Fruit fly (Drosophila melanogaster): Measurements from ENCODE around the gene Rsod.
A peak's percentile ranks its signal among the peaks of the same experiment; 100 is the strongest.

The Rsod gene

dm6 chr3R:30170671-30171667 is at the start of gene Rsod (continued):
- peak; percentile 50 for TF ChIP-seq dimm (GFP tag; IDR thresholded peaks at IDR 0.05)
- peak; percentile 25 for TF ChIP-seq CG8359 (GFP tag; optimal IDR thresholded peaks at IDR 0.05; ENCODE audit: borderline replicate concordance)
- no peak for TF ChIP-seq BEAF-32 (GFP tag; optimal IDR thresholded peaks at IDR 0.05)
- TF ChIP-seq TFAM (GFP tag; optimal IDR thresholded peaks at IDR 0.05) = no peak
- TF ChIP-seq Sin3A (optimal IDR thresholded peaks at IDR 0.05) = no peak
- TF ChIP-seq mirr (GFP tag; optimal IDR thresholded peaks at IDR 0.05) = no peak
- no peak for TF ChIP-seq Hr39 (optimal IDR thresholded peaks at IDR 0.05)
- TF ChIP-seq dpn (GFP tag; optimal IDR thresholded peaks at IDR 0.05) = peak in 1 of 2 experiments; percentile 61
- peak; percentile 40; the same call in 1 of the 2 replicates for TF ChIP-seq E2f2 (GFP tag; IDR thresholded peaks at IDR 0.05)
- no peak for TF ChIP-seq Fer2 (tag; optimal IDR thresholded peaks at IDR 0.05)
- no peak for TF ChIP-seq Sry-δ (GFP tag; optimal IDR thresholded peaks at IDR 0.05)
- peak; percentile 39 for TF ChIP-seq CG12659 (GFP tag; optimal IDR thresholded peaks at IDR 0.05)
- no peak for TF ChIP-seq gro (GFP tag; optimal IDR thresholded peaks at IDR 0.05)
- peak; percentile 27; the same call in 1 of the 2 replicates for TF ChIP-seq Nf-YA (GFP tag; IDR thresholded peaks at IDR 0.05)
- TF ChIP-seq CG14965 (GFP tag; optimal IDR thresholded peaks at IDR 0.05; ENCODE audit: borderline replicate concordance) = no peak
- no peak for TF ChIP-seq crol (GFP tag; IDR thresholded peaks at IDR 0.05)
- no peak for TF ChIP-seq CG4617 (GFP tag; optimal IDR thresholded peaks at IDR 0.05; ENCODE audit: borderline replicate concordance)
- no peak for TF ChIP-seq ac (GFP tag; optimal IDR thresholded peaks at IDR 0.05)
- peak; percentile 30 for TF ChIP-seq Meics (GFP tag; optimal IDR thresholded peaks at IDR 0.05)
- peak; percentile 27 for TF ChIP-seq CG10543 (GFP tag; optimal IDR thresholded peaks at IDR 0.05)
- TF ChIP-seq gcm2 (GFP tag; optimal IDR thresholded peaks at IDR 0.05) = no peak
- TF ChIP-seq gt (GFP tag; IDR thresholded peaks at IDR 0.05) = peak; percentile 66
- TF ChIP-seq eyg (GFP tag; optimal IDR thresholded peaks at IDR 0.05) = no peak
- TF ChIP-seq CG11398 (GFP tag; optimal IDR thresholded peaks at IDR 0.05) = no peak
- no peak for TF ChIP-seq CG15479 (GFP tag; optimal IDR thresholded peaks at IDR 0.05)
- TF ChIP-seq HmgZ (tag; optimal IDR thresholded peaks at IDR 0.05) = no peak
- TF ChIP-seq CG10565 (GFP tag; optimal IDR thresholded peaks at IDR 0.05) = no peak
- peak; percentile 16 for TF ChIP-seq Dek (tag; optimal IDR thresholded peaks at IDR 0.05)
- no peak for TF ChIP-seq dati (GFP tag; IDR thresholded peaks at IDR 0.05)
- TF ChIP-seq da (GFP tag; optimal IDR thresholded peaks at IDR 0.05) = no peak
- TF ChIP-seq CG6175 (GFP tag; IDR thresholded peaks at IDR 0.05) = no peak
- TF ChIP-seq CG18262 (tag; optimal IDR thresholded peaks at IDR 0.05) = peak; percentile 68
- TF ChIP-seq yki (optimal IDR thresholded peaks at IDR 0.05) = no peak
- TF ChIP-seq CG31365 (tag; optimal IDR thresholded peaks at IDR 0.05) = no peak
- peak; percentile 32; the same call in 1 of the 2 replicates for TF ChIP-seq MBD-R2 (GFP tag; IDR thresholded peaks at IDR 0.05)
- peak; percentile 64 for TF ChIP-seq Vsx1 (GFP tag; optimal IDR thresholded peaks at IDR 0.05)
- peak; percentile 55 for TF ChIP-seq ATbp (GFP tag; optimal IDR thresholded peaks at IDR 0.05)
- TF ChIP-seq CG10462 (GFP tag; optimal IDR thresholded peaks at IDR 0.05) = no peak
- peak; percentile 37 for TF ChIP-seq CG9727 (GFP tag; optimal IDR thresholded peaks at IDR 0.05)
- TF ChIP-seq h (optimal IDR thresholded peaks at IDR 0.05) = no peak
- TF ChIP-seq cato (GFP tag; optimal IDR thresholded peaks at IDR 0.05; ENCODE audit: borderline replicate concordance) = peak; percentile 13
- TF ChIP-seq Mes4 (GFP tag; optimal IDR thresholded peaks at IDR 0.05) = no peak
- TF ChIP-seq Lpt (GFP tag; optimal IDR thresholded peaks at IDR 0.05) = no peak
- TF ChIP-seq HLH54F (GFP tag; optimal IDR thresholded peaks at IDR 0.05) = no peak
- no peak for TF ChIP-seq tll (GFP tag; optimal IDR thresholded peaks at IDR 0.05)
- TF ChIP-seq cad (GFP tag; optimal IDR thresholded peaks at IDR 0.05) = no peak
- TF ChIP-seq gem (tag; optimal IDR thresholded peaks at IDR 0.05) = peak; percentile 74
- no peak for TF ChIP-seq CG34224 (GFP tag; IDR thresholded peaks at IDR 0.05; ENCODE audit: partially characterized antibody)
- peak; percentile 71 for TF ChIP-seq CG34422 (GFP tag; IDR thresholded peaks at IDR 0.05)
- TF ChIP-seq chm (GFP tag; IDR thresholded peaks at IDR 0.05) = peak; percentile 42; the same call in 1 of the 2 replicates

Data from whole organism, embryonic.